Worm (Caenorhabditis elegans) whole organism, L2 larva: ENCODE data around the gene C38D4.7.

Experiments
- F13H6.1 ChIP-seq: sonication (generic microtip); optimal IDR thresholded peaks from 2 replicates; lab custom pipeline; 2016; ENCODE audit warnings: missing genetic modification characterization, missing compliant biosample characterization
- alr-1 ChIP-seq: fragments of 150-350 bp; optimal IDR thresholded peaks from 2 replicates; lab custom pipeline; 2014; ENCODE audit warnings: missing biosample characterization, missing genetic modification characterization
- ama-1 ChIP-seq: fragments of 150-350 bp; optimal IDR thresholded peaks from 2 replicates; lab custom pipeline; 2018; ENCODE audit warnings: inconsistent platforms
- blmp-1 ChIP-seq: sonication (generic microtip); optimal IDR thresholded peaks from 2 replicates; lab custom pipeline; 2017; ENCODE audit warnings: missing genetic modification characterization, mild to moderate bottlenecking, missing compliant biosample characterization, antibody characterized with exemption, moderate library complexity; ENCODE audit not compliant: insufficient read depth
- dmd-4 ChIP-seq: sonication (generic microtip); optimal IDR thresholded peaks from 2 replicates; lab custom pipeline; 2017; ENCODE audit warnings: missing biosample characterization, missing genetic modification characterization
- egl-27 ChIP-seq: sonication (generic microtip); optimal IDR thresholded peaks from 3 replicates; lab custom pipeline; 2017; ENCODE audit warnings: missing biosample characterization, missing genetic modification reagents, missing genetic modification characterization
- fos-1 ChIP-seq: fragments of 150-350 bp; optimal IDR thresholded peaks from 2 replicates; lab custom pipeline; 2014; ENCODE audit warnings: missing biosample characterization, missing genetic modification characterization
- lin-11 ChIP-seq: fragments of 150-350 bp; sonication (generic microtip); optimal IDR thresholded peaks from 2 replicates; lab custom pipeline; 2014; ENCODE audit warnings: missing biosample characterization, missing genetic modification characterization, inconsistent platforms, mixed read lengths
- lin-13 ChIP-seq: fragments of 150-350 bp; optimal IDR thresholded peaks from 2 replicates; lab custom pipeline; 2014; ENCODE audit warnings: missing biosample characterization, missing genetic modification reagents, missing genetic modification characterization
- lin-39 ChIP-seq: fragments of 150-350 bp; optimal IDR thresholded peaks from 2 replicates; lab custom pipeline; 2014; ENCODE audit warnings: missing biosample characterization, missing genetic modification reagents, missing genetic modification characterization
- lsy-2 ChIP-seq, 2 experiments: fragments of 150-350 bp in 1 of 2; sonication (generic microtip) in 1 of 2; optimal IDR thresholded peaks; 2 replicates each; lab custom pipeline; 2014 to 2017; ENCODE audit warnings: missing biosample characterization in 2 of 2, missing genetic modification characterization in 2 of 2
- mab-5 ChIP-seq: fragments of 150-350 bp; optimal IDR thresholded peaks from 2 replicates; lab custom pipeline; 2014; ENCODE audit warnings: missing biosample characterization, missing genetic modification characterization
- mbf-1 ChIP-seq: sonication (generic microtip); optimal IDR thresholded peaks from 2 replicates; lab custom pipeline; 2017; ENCODE audit warnings: missing biosample characterization, missing genetic modification characterization
- mdl-1 ChIP-seq, 2 experiments: fragments of 150-350 bp in 1 of 2; sonication (generic microtip) in 1 of 2; optimal IDR thresholded peaks; 2 replicates each; lab custom pipeline; 2017; ENCODE audit warnings: missing biosample characterization in 2 of 2, missing genetic modification characterization in 2 of 2
- nhr-10 ChIP-seq: sonication (generic microtip); optimal IDR thresholded peaks from 2 replicates; lab custom pipeline; 2017; ENCODE audit warnings: missing biosample characterization, missing genetic modification characterization
- nhr-12 ChIP-seq: fragments of 150-350 bp; optimal IDR thresholded peaks from 2 replicates; lab custom pipeline; 2014; ENCODE audit warnings: missing biosample characterization, missing genetic modification characterization
- nhr-129 ChIP-seq: fragments of 150-350 bp; optimal IDR thresholded peaks from 2 replicates; lab custom pipeline; 2014; ENCODE audit warnings: missing biosample characterization, missing genetic modification characterization
- nhr-21 ChIP-seq: fragments of 150-350 bp; optimal IDR thresholded peaks from 2 replicates; lab custom pipeline; 2014; ENCODE audit warnings: missing biosample characterization, missing genetic modification characterization
- nhr-237 ChIP-seq: fragments of 150-350 bp; optimal IDR thresholded peaks from 2 replicates; lab custom pipeline; 2014; ENCODE audit warnings: missing biosample characterization, missing genetic modification characterization
- nhr-25 ChIP-seq: fragments of 150-350 bp; sonication (generic microtip); optimal IDR thresholded peaks from 3 replicates; lab custom pipeline; 2014; ENCODE audit warnings: missing biosample characterization, missing genetic modification characterization
- nhr-6 ChIP-seq: fragments of 150-350 bp; optimal IDR thresholded peaks from 2 replicates; lab custom pipeline; 2014; ENCODE audit warnings: missing biosample characterization, missing genetic modification characterization
- nhr-77 ChIP-seq: fragments of 150-350 bp; optimal IDR thresholded peaks from 2 replicates; lab custom pipeline; 2014; ENCODE audit warnings: missing biosample characterization, missing genetic modification characterization
- peb-1 ChIP-seq: fragments of 150-350 bp; optimal IDR thresholded peaks from 2 replicates; lab custom pipeline; 2014; ENCODE audit warnings: missing biosample characterization, missing genetic modification characterization
- sem-4 ChIP-seq: fragments of 150-350 bp; optimal IDR thresholded peaks from 2 replicates; lab custom pipeline; 2014; ENCODE audit warnings: missing biosample characterization, missing genetic modification reagents, missing genetic modification characterization
- sma-3 ChIP-seq: sonication (generic microtip); optimal IDR thresholded peaks from 2 replicates; lab custom pipeline; 2016; ENCODE audit warnings: missing genetic modification reagents, missing genetic modification characterization, missing compliant biosample characterization
- unc-39 ChIP-seq: fragments of 150-350 bp; optimal IDR thresholded peaks from 2 replicates; lab custom pipeline; 2014; ENCODE audit warnings: missing biosample characterization, missing genetic modification characterization
- ztf-1 ChIP-seq: fragments of 200-800 bp; sonication (Bioruptor generic); conservative IDR thresholded peaks from 2 replicates; pipeline ENCODE4 v1.3.6; 2022; ENCODE audit warnings: missing genetic modification characterization, missing compliant biosample characterization
- ztf-11 ChIP-seq: sonication (generic microtip); optimal IDR thresholded peaks from 2 replicates; lab custom pipeline; 2017; ENCODE audit warnings: missing biosample characterization, missing genetic modification characterization

Gene C38D4.7

ce11 chrIII:4819843-4820242 lies 8.7 kb upstream of the C38D4.7 start, which contains the start of gene F26A1.7:
Gene F26A1.7 (minus strand): TSS chrIII:4819943.
- no peak for TF ChIP-seq mdl-1 (tag; optimal IDR thresholded peaks at IDR 0.05; lab: Kevin White, UChicago)
- no peak for TF ChIP-seq blmp-1 (tag; lab: Kevin White, UChicago)
- no peak for TF ChIP-seq lin-39 (tag; lab: Kevin White, UChicago)
- no peak for TF ChIP-seq ztf-1 (GFP tag; lab: Robert Waterston, UW)
- TF ChIP-seq ztf-11: no peak
- TF ChIP-seq nhr-25: no peak
- no peak for TF ChIP-seq nhr-129
- TF ChIP-seq dmd-4 (tag; lab: Kevin White, UChicago): no peak
- TF ChIP-seq mbf-1 (tag; lab: Kevin White, UChicago): no peak
- TF ChIP-seq, all 48 proteins: peak for 0

ce11 chrIII:4817240-4817639 lies 6.1 kb upstream of the C38D4.7 start, which contains the start of gene F26A1.4:
Gene F26A1.4 (plus strand): TSS chrIII:4817540.
- no peak for TF ChIP-seq fos-1 (tag; lab: Kevin White, UChicago)
- no peak for TF ChIP-seq nhr-10

- TF ChIP-seq peb-1 (tag; lab: Kevin White, UChicago): no peak
- TF ChIP-seq mdl-1 (tag; optimal IDR thresholded peaks at IDR 0.05; lab: Kevin White, UChicago): no peak
- TF ChIP-seq sma-3 (GFP tag; lab: Kevin White, UChicago): no peak
- TF ChIP-seq nhr-77: no peak
- no peak for TF ChIP-seq ama-1 (lab: Kevin White, UChicago)
- TF ChIP-seq unc-39 (tag; lab: Kevin White, UChicago): no peak
- TF ChIP-seq F13H6.1 (tag; lab: Kevin White, UChicago): no peak
- TF ChIP-seq mab-5 (tag; lab: Kevin White, UChicago): no peak
- no peak for TF ChIP-seq nhr-237 (tag; lab: Kevin White, UChicago)
Observed at ce11 chrIII:4814730-4815129, 3.6 kb upstream of the C38D4.7 start, which contains the start of gene arl-6. Gene arl-6 (minus strand): TSS chrIII:4814830.

ce11 chrIII:4809526-4810153 lies 1.5 kb downstream of the C38D4.7 start, which contains the start of gene pal-1:
Gene pal-1 (minus strand): TSS chrIII:4809576.
- no peak for TF ChIP-seq alr-1 (tag; lab: Kevin White, UChicago)

ce11 chrIII:4808089-4808488 lies 3.0 kb downstream of the C38D4.7 start:
- TF ChIP-seq lsy-2 (tag; optimal IDR thresholded peaks at IDR 0.05; lab: Kevin White, UChicago) (peak in 1 of 2 experiments; percentile 63), nhr-12 (tag; lab: Kevin White, UChicago) (no peak)

- no peak for TF ChIP-seq egl-27 (tag; lab: Kevin White, UChicago)
- TF ChIP-seq nhr-10: no peak
- no peak for TF ChIP-seq lin-13
- TF ChIP-seq sem-4 (tag; lab: Kevin White, UChicago): no peak
Observed at ce11 chrIII:4806345-4806744, 4.8 kb downstream of the C38D4.7 start.

ce11 chrIII:4802707-4803106 lies 8.4 kb downstream of the C38D4.7 start, which contains the start of gene metl-5:
Gene metl-5 (plus strand): TSS chrIII:4803007.
- no peak for TF ChIP-seq F13H6.1 (tag; lab: Kevin White, UChicago)

- TF ChIP-seq ztf-11 (no peak), nhr-21 (tag; lab: Kevin White, UChicago) (no peak), lin-11 (tag; lab: Kevin White, UChicago) (no peak), mab-5 (tag; lab: Kevin White, UChicago) (no peak), nhr-6 (no peak), fos-1 (tag; lab: Kevin White, UChicago) (peak; percentile 26), unc-39 (tag; lab: Kevin White, UChicago) (no peak)
Observed at ce11 chrIII:4796536-4796935, 14.6 kb downstream of the C38D4.7 start, which contains the start of gene tag-325. Gene tag-325 (plus strand): TSS chrIII:4796836.
